Worm (Caenorhabditis elegans): ENCODE results near the gene B0524.6.

Gene B0524.6

ce11 chrIII:1925786-1926185, 20.3 kb upstream of the B0524.6 start:
- no peak for TF ChIP-seq unc-62 (GFP tag; optimal IDR thresholded peaks at IDR 0.05)

- TF ChIP-seq unc-62 (GFP tag; optimal IDR thresholded peaks at IDR 0.05) = peak; percentile 55
Observed at ce11 chrIII:1925048-1925537, 19.7 kb upstream of the B0524.6 start.

ce11 chrIII:1923419-1924318, 18.2 kb upstream of the B0524.6 start:
- TF ChIP-seq unc-62 (GFP tag; optimal IDR thresholded peaks at IDR 0.05) = peak; percentile 46

ce11 chrIII:1922516-1922915, 17.1 kb upstream of the B0524.6 start:
- no peak for TF ChIP-seq unc-62 (GFP tag; optimal IDR thresholded peaks at IDR 0.05)

- TF ChIP-seq unc-62 (GFP tag; optimal IDR thresholded peaks at IDR 0.05) = no peak
Observed at ce11 chrIII:1922081-1922480, 16.6 kb upstream of the B0524.6 start.

- peak; percentile 16 for TF ChIP-seq unc-62 (GFP tag; optimal IDR thresholded peaks at IDR 0.05)
Observed at ce11 chrIII:1921136-1921680, 15.8 kb upstream of the B0524.6 start.

ce11 chrIII:1918311-1918932, 13.0 kb upstream of the B0524.6 start:
- TF ChIP-seq unc-62 (GFP tag; optimal IDR thresholded peaks at IDR 0.05) = no peak

- no peak for TF ChIP-seq unc-62 (GFP tag; optimal IDR thresholded peaks at IDR 0.05)
Observed at ce11 chrIII:1903966-1904365, 1.5 kb downstream of the B0524.6 start.

ce11 chrIII:1893851-1894250, 11.6 kb downstream of the B0524.6 start, which contains the start of the genes B0524.5 and B0524.2:
TSS of gene B0524.5 (minus strand) at chrIII:1893890.
TSS of gene B0524.2 (plus strand) at chrIII:1894057.
- TF ChIP-seq unc-62 (GFP tag; optimal IDR thresholded peaks at IDR 0.05) = no peak

ce11 chrIII:1893405-1893804, 12.0 kb downstream of the B0524.6 start:
- TF ChIP-seq unc-62 (GFP tag; optimal IDR thresholded peaks at IDR 0.05) = no peak

- TF ChIP-seq unc-62 (GFP tag; optimal IDR thresholded peaks at IDR 0.05) = no peak
Observed at ce11 chrIII:1887354-1887753, 18.1 kb downstream of the B0524.6 start, which contains the start of gene B0524.3. TSS of gene B0524.3 (plus strand) at chrIII:1887654.

ce11 chrIII:1886914-1887313, 18.5 kb downstream of the B0524.6 start:
- no peak for TF ChIP-seq unc-62 (GFP tag; optimal IDR thresholded peaks at IDR 0.05)

- no peak for TF ChIP-seq unc-62 (GFP tag; optimal IDR thresholded peaks at IDR 0.05)
Observed at ce11 chrIII:1882678-1883077, 22.8 kb downstream of the B0524.6 start.

- no peak for TF ChIP-seq unc-62 (GFP tag; optimal IDR thresholded peaks at IDR 0.05)
Observed at ce11 chrIII:1880221-1880620, 25.2 kb downstream of the B0524.6 start.

ce11 chrIII:1878918-1879317, 26.5 kb downstream of the B0524.6 start:
- no peak for TF ChIP-seq unc-62 (GFP tag; optimal IDR thresholded peaks at IDR 0.05)

- TF ChIP-seq unc-62 (GFP tag; optimal IDR thresholded peaks at IDR 0.05) = no peak
Observed at ce11 chrIII:1878065-1878464, 27.4 kb downstream of the B0524.6 start, which contains the start of gene smi-1. TSS of gene smi-1 (plus strand) at chrIII:1878365.
